In the genomic region with DNA sequence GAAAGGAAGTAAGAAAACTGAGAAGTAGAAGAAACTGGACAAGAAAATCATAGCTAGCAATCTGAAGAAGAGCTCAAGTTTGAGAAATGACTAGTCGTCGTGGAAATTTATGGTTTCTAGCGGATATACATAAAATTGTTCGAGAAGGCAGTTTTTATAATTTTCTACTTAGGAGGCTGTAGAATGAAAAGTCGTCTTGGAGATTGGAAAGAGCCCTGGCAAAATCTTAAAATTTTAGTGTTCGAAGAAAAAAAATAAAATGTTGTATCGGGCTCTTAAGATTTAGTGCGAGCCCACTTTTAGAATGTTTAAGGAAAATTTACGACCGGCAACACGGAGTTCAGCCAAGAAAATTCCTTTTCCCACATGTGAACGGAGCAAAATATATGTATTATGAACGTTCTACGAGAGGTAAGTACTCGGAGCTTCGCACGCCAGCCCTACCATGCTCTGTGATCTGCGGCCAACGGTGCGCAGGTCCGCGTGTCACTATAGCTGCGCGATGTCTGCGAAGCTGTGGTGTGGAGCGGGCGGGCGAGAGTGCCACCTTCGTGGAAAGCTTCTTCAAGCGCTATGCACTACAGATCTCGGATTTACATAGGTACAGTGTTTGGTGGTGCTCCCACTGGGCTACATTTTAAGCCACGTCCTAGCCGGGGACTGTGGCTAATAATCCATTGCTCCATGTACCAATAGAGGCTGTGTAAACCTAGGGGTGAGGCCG, we compare ENCODE assay signal across 2 worm cellular contexts.
TF ChIP-seq lines count a peak whose summit lies in the region.

A gene (minus strand): TSS at position 51 of the 724 bp plus-strand sequence.

TF ChIP-seq in whole organism, L4 larva, 104 proteins besides CTCF, POLR2A, EP300 and RAD21:
- TF ChIP-seq Y75B8A.6 (GFP tag; IDR thresholded peaks at IDR 0.05; lab: Robert Waterston, UW) (no peak), gei-8 (GFP tag; optimal IDR thresholded peaks at IDR 0.05; lab: Kevin White, UChicago) (no peak), nhr-25 (tag; optimal IDR thresholded peaks at IDR 0.05; lab: Kevin White, UChicago; ENCODE audit: borderline replicate concordance, insufficient read depth) (no peak), egl-43 (GFP tag; IDR thresholded peaks at IDR 0.05; lab: Robert Waterston, UW) (no peak), set-16 (GFP tag; IDR thresholded peaks at IDR 0.05; lab: Robert Waterston, UW) (peak; percentile 51; the same call in 1 of the 2 replicates), aha-1 (tag; lab: Kevin White, UChicago) (peak; percentile 35), lsy-2 (tag; optimal IDR thresholded peaks at IDR 0.05; lab: Kevin White, UChicago) (no peak), D1046.2 (GFP tag; IDR thresholded peaks at IDR 0.05; lab: Robert Waterston, UW) (no peak)

TF ChIP-seq in whole organism, young adult, 124 proteins besides CTCF, POLR2A, EP300 and RAD21:
- TF ChIP-seq bed-1 (GFP tag; IDR thresholded peaks at IDR 0.05; lab: Robert Waterston, UW) (no peak), dox-1 (GFP tag; IDR thresholded peaks at IDR 0.05; lab: Robert Waterston, UW) (0 out of 2 replicates have a peak, but pooled peaks have one; percentile 9), Y53G8AR.9 (GFP tag; conservative IDR thresholded peaks at IDR 0.05; lab: Robert Waterston, UW) (no peak), zfh-2 (GFP tag; conservative IDR thresholded peaks at IDR 0.05; lab: Robert Waterston, UW) (peak; percentile 77; the same call in 1 of the 2 replicates)
